Worm (Caenorhabditis elegans) whole organism, young adult: ENCODE results near the gene dph-3.

Experiments
- B0019.2 ChIP-seq: fragments of 200-800 bp; sonication (Bioruptor generic); conservative IDR thresholded peaks from 2 replicates; pipeline ENCODE4 v1.3.6; 2022; ENCODE audit warnings: missing genetic modification reagents, missing genetic modification characterization, missing compliant biosample characterization
- F10E7.11 ChIP-seq: sonication (generic microtip); optimal IDR thresholded peaks from 2 replicates; lab custom pipeline; 2017; ENCODE audit warnings: mild to moderate bottlenecking, missing genetic modification characterization, moderate library complexity, missing compliant biosample characterization
- F22D6.2 ChIP-seq: sonication (generic microtip); optimal IDR thresholded peaks from 2 replicates; lab custom pipeline; 2016; ENCODE audit warnings: mild to moderate bottlenecking, missing genetic modification characterization, missing compliant biosample characterization
- F39B2.1 ChIP-seq: fragments of 200-800 bp; sonication (Bioruptor generic); IDR thresholded peaks from 2 replicates; pipeline ENCODE4 v1.3.6; 2022; ENCODE audit warnings: missing genetic modification reagents, missing genetic modification characterization, missing compliant biosample characterization
- F52B5.7 ChIP-seq: sonication (generic microtip); optimal IDR thresholded peaks from 2 replicates; lab custom pipeline; 2016; ENCODE audit warnings: mild to moderate bottlenecking, missing genetic modification characterization, missing compliant biosample characterization
- F55B11.4 ChIP-seq: sonication (generic microtip); optimal IDR thresholded peaks from 2 replicates; lab custom pipeline; 2016; ENCODE audit warnings: missing compliant biosample characterization, missing genetic modification characterization, borderline replicate concordance; ENCODE audit not compliant: insufficient read depth
- F57C9.4 ChIP-seq: sonication (generic microtip); optimal IDR thresholded peaks from 2 replicates; lab custom pipeline; 2017; ENCODE audit warnings: mild to moderate bottlenecking, missing genetic modification characterization, missing compliant biosample characterization
- Y67H2A.10 ChIP-seq: fragments of 200-800 bp; sonication (Bioruptor generic); conservative IDR thresholded peaks from 2 replicates; pipeline ENCODE4 v1.3.6; 2022; ENCODE audit warnings: missing genetic modification reagents, missing genetic modification characterization, missing compliant biosample characterization
- Y95B8A.8 ChIP-seq: fragments of 200-800 bp; sonication (Bioruptor generic); IDR thresholded peaks from 2 replicates; pipeline ENCODE4 v1.3.6; 2022; ENCODE audit warnings: missing genetic modification reagents, missing genetic modification characterization, missing compliant biosample characterization
- ZK185.1 ChIP-seq: sonication (generic microtip); optimal IDR thresholded peaks from 2 replicates; lab custom pipeline; 2016; ENCODE audit warnings: mild to moderate bottlenecking, missing genetic modification characterization, missing compliant biosample characterization; ENCODE audit not compliant: poor library complexity, severe bottlenecking
- akir-1 ChIP-seq: fragments of 200-800 bp; sonication (Bioruptor generic); optimal IDR thresholded peaks from 2 replicates; lab custom pipeline; 2018; ENCODE audit warnings: mild to moderate bottlenecking, missing genetic modification characterization, moderate library complexity, missing compliant biosample characterization
- ama-1 ChIP-seq, 3 experiments: fragments of 150-350 bp in 1 of 3; sonication (generic microtip) in 2 of 3; optimal IDR thresholded peaks; 2 replicates each; lab custom pipeline; 2014 to 2018; ENCODE audit warnings: missing biosample characterization in 2 of 3, missing genetic modification characterization in 2 of 3, missing genetic modification reagents in 2 of 3
- aptf-3 ChIP-seq: fragments of 200-800 bp; sonication (Bioruptor generic); IDR thresholded peaks from 2 replicates; pipeline ENCODE4 v1.3.6; 2022; ENCODE audit warnings: missing genetic modification characterization, missing compliant biosample characterization
- atf-7 ChIP-seq: sonication (generic microtip); optimal IDR thresholded peaks from 2 replicates; lab custom pipeline; 2017; ENCODE audit warnings: mild to moderate bottlenecking, missing genetic modification characterization, missing compliant biosample characterization
- attf-6 ChIP-seq: fragments of 200-800 bp; sonication (Bioruptor generic); IDR thresholded peaks from 2 replicates; pipeline ENCODE4 v1.3.6; 2022; ENCODE audit warnings: missing genetic modification reagents, missing genetic modification characterization, missing compliant biosample characterization
- bed-1 ChIP-seq: fragments of 200-800 bp; sonication (Bioruptor generic); IDR thresholded peaks from 2 replicates; pipeline ENCODE4 v1.3.6; 2022; ENCODE audit warnings: missing genetic modification reagents, missing genetic modification characterization, missing compliant biosample characterization
- cebp-1 ChIP-seq, 2 experiments: fragments of 200-800 bp in 1 of 2; sonication (Bioruptor generic) in 1 of 2; sonication (generic microtip) in 1 of 2; IDR thresholded peaks in 1 of 2; optimal IDR thresholded peaks in 1 of 2; 2 replicates each; pipeline versions ENCODE4 v1.3.6 to Lab custom; 2017 to 2022; ENCODE audit warnings: missing compliant biosample characterization in 2 of 2, missing genetic modification characterization in 2 of 2, mild to moderate bottlenecking in 1 of 2, missing genetic modification reagents in 1 of 2, moderate library complexity in 1 of 2
- ceh-91 ChIP-seq: fragments of 200-800 bp; sonication (Bioruptor generic); IDR thresholded peaks from 2 replicates; pipeline ENCODE4 v1.3.6; 2022; ENCODE audit warnings: missing genetic modification reagents, missing genetic modification characterization, missing compliant biosample characterization
- efl-1 ChIP-seq: fragments of 150-350 bp; optimal IDR thresholded peaks from 2 replicates; lab custom pipeline; 2014; ENCODE audit warnings: missing biosample characterization, missing genetic modification reagents, missing genetic modification characterization
- egl-44 ChIP-seq: fragments of 200-800 bp; sonication (Bioruptor generic); IDR thresholded peaks from 2 replicates; pipeline ENCODE4 v1.3.6; 2022; ENCODE audit warnings: missing genetic modification reagents, missing genetic modification characterization, missing compliant biosample characterization
- ekl-4 ChIP-seq: fragments of 200-800 bp; sonication (Bioruptor generic); IDR thresholded peaks from 2 replicates; pipeline ENCODE4 v1.3.6; 2022; ENCODE audit warnings: missing genetic modification reagents, missing genetic modification characterization, missing compliant biosample characterization
- fkh-3 ChIP-seq: sonication (generic microtip); optimal IDR thresholded peaks from 2 replicates; lab custom pipeline; 2016; ENCODE audit warnings: mild to moderate bottlenecking, missing genetic modification characterization, missing compliant biosample characterization
- gei-17 ChIP-seq: fragments of 200-800 bp; sonication (Bioruptor generic); optimal IDR thresholded peaks from 2 replicates; lab custom pipeline; 2018; ENCODE audit warnings: mild to moderate bottlenecking, missing genetic modification characterization, missing compliant biosample characterization
- hsf-1 ChIP-seq: fragments of 200-800 bp; sonication (Bioruptor generic); IDR thresholded peaks from 2 replicates; pipeline ENCODE4 v1.3.6; 2022; ENCODE audit warnings: missing genetic modification reagents, missing genetic modification characterization, missing compliant biosample characterization
- lin-35 ChIP-seq, 3 experiments: fragments of 150-350 bp in 2 of 3; sonication (generic microtip) in 1 of 3; optimal IDR thresholded peaks; 2 replicates each; lab custom pipeline; 2014 to 2018; ENCODE audit warnings: missing biosample characterization in 3 of 3, missing genetic modification characterization in 3 of 3, missing genetic modification reagents in 3 of 3
- lin-54 ChIP-seq: fragments of 200-800 bp; sonication (Bioruptor generic); optimal IDR thresholded peaks from 2 replicates; lab custom pipeline; 2018; ENCODE audit warnings: mild to moderate bottlenecking, missing genetic modification characterization, missing compliant biosample characterization
- madf-10 ChIP-seq: sonication (generic microtip); optimal IDR thresholded peaks from 2 replicates; lab custom pipeline; 2016; ENCODE audit warnings: mild to moderate bottlenecking, missing genetic modification characterization, missing compliant biosample characterization
- madf-6 ChIP-seq: fragments of 200-800 bp; sonication (Bioruptor generic); IDR thresholded peaks from 2 replicates; pipeline ENCODE4 v1.3.6; 2022; ENCODE audit warnings: missing genetic modification reagents, missing genetic modification characterization, missing compliant biosample characterization
- madf-8 ChIP-seq: fragments of 200-800 bp; sonication (Bioruptor generic); conservative IDR thresholded peaks from 2 replicates; pipeline ENCODE4 v1.3.6; 2022; ENCODE audit warnings: missing genetic modification reagents, missing genetic modification characterization, missing compliant biosample characterization
- nfya-1 ChIP-seq: sonication (generic microtip); optimal IDR thresholded peaks from 2 replicates; lab custom pipeline; 2017; ENCODE audit warnings: antibody characterized with exemption, missing compliant biosample characterization, missing genetic modification characterization, borderline replicate concordance; ENCODE audit not compliant: insufficient read depth
- nhr-120 ChIP-seq: fragments of 200-800 bp; sonication (Bioruptor generic); IDR thresholded peaks from 2 replicates; pipeline ENCODE4 v1.3.6; 2022; ENCODE audit warnings: missing genetic modification characterization, missing compliant biosample characterization
- pbrm-1 ChIP-seq: fragments of 200-800 bp; sonication (Bioruptor generic); IDR thresholded peaks from 2 replicates; pipeline ENCODE4 v1.3.6; 2022; ENCODE audit warnings: missing genetic modification reagents, missing genetic modification characterization, missing compliant biosample characterization
- pha-4 ChIP-seq: fragments of 150-350 bp; sonication (generic microtip); optimal IDR thresholded peaks from 2 replicates; lab custom pipeline; 2014; ENCODE audit warnings: missing biosample characterization, missing genetic modification reagents, missing genetic modification characterization
- rec-8 ChIP-seq, 2 experiments: sonication (generic microtip); optimal IDR thresholded peaks; 2 replicates each; lab custom pipeline; 2016; ENCODE audit warnings: mild to moderate bottlenecking in 2 of 2, missing genetic modification characterization in 2 of 2, missing genetic modification reagents in 2 of 2, missing genotype in 2 of 2, missing biosample characterization in 1 of 2, missing compliant biosample characterization in 1 of 2, moderate library complexity in 1 of 2
- rpc-1 ChIP-seq, 2 experiments: fragments of 150-350 bp in 1 of 2; sonication (generic microtip) in 1 of 2; optimal IDR thresholded peaks; 2 replicates each; lab custom pipeline; 2014 to 2018; ENCODE audit warnings: missing biosample characterization in 1 of 2, missing genetic modification characterization in 1 of 2, missing genetic modification reagents in 1 of 2, missing genotype in 1 of 2
- sea-2 ChIP-seq: fragments of 200-800 bp; sonication (Bioruptor generic); IDR thresholded peaks from 2 replicates; pipeline ENCODE4 v1.3.6; 2022; ENCODE audit warnings: missing genetic modification characterization, missing compliant biosample characterization
- snpc-3.4 ChIP-seq: sonication (generic microtip); optimal IDR thresholded peaks from 2 replicates; lab custom pipeline; 2017; ENCODE audit warnings: missing genetic modification characterization, mild to moderate bottlenecking, missing compliant biosample characterization, antibody characterized with exemption, moderate library complexity, missing genotype, missing genetic modification reagents
- somi-1 ChIP-seq: fragments of 200-800 bp; sonication (Bioruptor generic); optimal IDR thresholded peaks from 2 replicates; lab custom pipeline; 2018; ENCODE audit warnings: mild to moderate bottlenecking, missing genetic modification characterization, missing compliant biosample characterization
- tbx-9 ChIP-seq: sonication (generic microtip); optimal IDR thresholded peaks from 2 replicates; lab custom pipeline; 2016; ENCODE audit warnings: borderline replicate concordance, missing genetic modification characterization, inconsistent platforms, missing compliant biosample characterization
- tlf-1 ChIP-seq: fragments of 200-800 bp; sonication (Bioruptor generic); optimal IDR thresholded peaks from 2 replicates; lab custom pipeline; 2018; ENCODE audit warnings: mild to moderate bottlenecking, missing genetic modification characterization, missing compliant biosample characterization
- unc-130 ChIP-seq: sonication (generic microtip); optimal IDR thresholded peaks from 2 replicates; lab custom pipeline; 2016; ENCODE audit warnings: missing genetic modification reagents, missing genetic modification characterization, missing compliant biosample characterization
- xnd-1 ChIP-seq: sonication (generic microtip); optimal IDR thresholded peaks from 2 replicates; lab custom pipeline; 2016; ENCODE audit warnings: missing genotype, missing genetic modification reagents, missing genetic modification characterization, missing compliant biosample characterization

dph-3 gene

DNA sequence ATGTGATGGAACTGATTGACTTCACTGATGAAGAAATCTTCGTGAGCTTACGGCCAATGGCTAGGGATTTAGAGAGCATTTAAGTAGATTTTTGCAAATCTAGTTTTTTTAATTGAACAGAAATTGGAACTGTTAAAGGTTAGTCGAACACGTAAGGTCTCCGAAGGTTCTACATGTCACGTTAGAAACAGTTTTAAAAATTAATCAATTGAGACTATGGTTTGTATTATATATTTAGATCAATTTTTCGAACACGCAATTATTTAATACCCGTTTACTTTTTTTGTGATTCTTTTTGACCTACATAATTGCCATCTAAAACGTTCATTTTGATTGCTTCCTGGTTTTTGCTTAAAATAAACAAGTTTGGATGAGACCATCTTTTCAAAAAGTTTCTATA is 38.0 kb downstream of the dph-3 start, which contains the start of gene C28D4.4:
C28D4.4 (minus strand) TSS at position 101 of the 400 bp plus-strand sequence.
- TF ChIP-seq atf-7 (no peak), Y67H2A.10 (no peak), cebp-1 (GFP tag; IDR thresholded peaks at IDR 0.05; lab: Robert Waterston, UW) (no peak), cebp-1 (tag; optimal IDR thresholded peaks at IDR 0.05; lab: Kevin White, UChicago) (no peak), Y95B8A.8 (GFP tag; lab: Robert Waterston, UW) (no peak), pbrm-1 (no peak), bed-1 (GFP tag; lab: Robert Waterston, UW) (no peak), akir-1 (no peak), B0019.2 (GFP tag; lab: Robert Waterston, UW) (no peak), ama-1 (optimal IDR thresholded peaks at IDR 0.05; lab: Kevin White, UChicago) (no peak), ama-1 (GFP tag; optimal IDR thresholded peaks at IDR 0.05; lab: Kevin White, UChicago) (no peak), sea-2 (GFP tag; lab: Robert Waterston, UW) (no peak), aptf-3 (GFP tag; lab: Robert Waterston, UW) (no peak), tlf-1 (GFP tag; lab: Kevin White, UChicago) (no peak)

DNA sequence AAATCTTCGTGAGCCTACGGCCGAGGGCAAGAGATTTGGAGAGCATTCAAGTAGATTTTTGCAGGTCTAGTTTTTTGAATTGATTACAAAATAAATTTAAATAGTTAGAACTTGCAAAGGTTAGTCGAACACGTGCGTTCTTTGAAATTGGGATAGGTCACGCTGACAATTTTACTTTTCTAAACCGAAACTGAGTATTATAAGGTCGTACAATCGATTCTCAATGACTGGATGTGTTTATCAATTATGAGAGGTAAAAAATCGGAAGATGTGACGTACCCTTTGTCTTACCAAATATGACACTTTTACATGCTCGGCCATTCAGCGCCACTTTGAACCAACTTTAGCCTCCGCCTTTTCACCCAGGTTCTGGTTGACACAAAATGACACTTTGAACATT is 39.8 kb downstream of the dph-3 start, which contains the start of gene C28D4.5:
C28D4.5 (minus strand) TSS at position 101 of the 400 bp plus-strand sequence.
- TF ChIP-seq tlf-1 (GFP tag; lab: Kevin White, UChicago) (no peak), ceh-91 (GFP tag; lab: Robert Waterston, UW) (no peak)

DNA sequence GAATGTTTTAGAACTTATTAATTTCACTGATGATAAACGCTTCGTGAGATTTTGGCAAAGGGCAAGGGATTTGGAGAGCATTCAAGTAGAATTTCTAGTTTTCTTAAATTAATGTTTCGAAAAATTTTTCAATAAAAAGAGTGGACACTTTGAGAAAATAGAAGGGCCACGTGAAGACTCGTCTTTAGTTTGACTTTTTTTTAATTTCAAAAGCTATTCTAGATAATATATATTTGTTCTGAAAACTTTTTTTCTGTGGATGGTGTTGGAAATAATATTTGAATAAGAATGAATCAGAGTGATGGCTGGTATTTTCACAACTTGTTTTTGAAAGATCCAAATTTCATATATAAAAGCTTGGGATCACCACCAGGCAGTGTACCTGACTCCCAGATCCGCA is 41.4 kb downstream of the dph-3 start, which contains the start of gene C28D4.8:
C28D4.8 (minus strand) TSS at position 101 of the 400 bp plus-strand sequence.
- no peak for TF ChIP-seq tbx-9 (tag; lab: Kevin White, UChicago)
- TF ChIP-seq madf-8 (GFP tag; lab: Robert Waterston, UW), result no peak
- no peak for TF ChIP-seq madf-6
- TF ChIP-seq pha-4 (tag; lab: Kevin White, UChicago), result no peak
- TF ChIP-seq tlf-1 (GFP tag; lab: Kevin White, UChicago), result no peak
- TF ChIP-seq aptf-3 (GFP tag; lab: Robert Waterston, UW), result no peak
- TF ChIP-seq unc-130 (GFP tag; lab: Kevin White, UChicago), result no peak
- no peak for TF ChIP-seq snpc-3.4 (tag; lab: Kevin White, UChicago)
- TF ChIP-seq somi-1, result no peak
- no peak for TF ChIP-seq rpc-1 (optimal IDR thresholded peaks at IDR 0.05; lab: Kevin White, UChicago)
- no peak for TF ChIP-seq rpc-1 (tag; optimal IDR thresholded peaks at IDR 0.05; lab: Kevin White, UChicago)
- TF ChIP-seq pbrm-1, result no peak
- no peak for TF ChIP-seq F10E7.11 (tag; lab: Kevin White, UChicago)
- TF ChIP-seq Y95B8A.8 (GFP tag; lab: Robert Waterston, UW), result no peak
- TF ChIP-seq rec-8 (tag; optimal IDR thresholded peaks at IDR 0.05; lab: Kevin White, UChicago), result no peak
- no peak for TF ChIP-seq madf-10 (tag; lab: Kevin White, UChicago)
- TF ChIP-seq F55B11.4 (tag; lab: Kevin White, UChicago), result no peak
- no peak for TF ChIP-seq hsf-1 (GFP tag; lab: Robert Waterston, UW)
- no peak for TF ChIP-seq F57C9.4
- TF ChIP-seq, all 124 proteins: peak for 0

DNA sequence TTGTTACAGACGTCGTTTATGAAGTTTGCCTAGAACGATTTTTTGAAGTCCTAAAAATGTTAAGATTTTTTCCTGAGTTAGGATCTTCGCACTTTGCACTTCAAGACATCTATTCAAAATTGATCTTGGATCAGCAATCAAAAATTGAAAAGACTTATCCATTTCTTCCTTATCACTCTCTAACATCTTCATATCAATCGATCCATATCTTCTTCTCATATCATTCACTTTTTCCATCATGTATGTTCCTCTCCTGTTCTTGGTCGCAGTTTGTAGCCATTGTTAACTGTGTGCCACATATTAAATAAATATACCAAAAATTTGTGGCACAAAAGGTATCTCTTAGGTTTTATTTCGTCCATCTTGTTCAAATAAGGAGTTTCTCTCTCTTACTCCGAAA is 48.8 kb downstream of the dph-3 start:
- TF ChIP-seq cebp-1 (GFP tag; IDR thresholded peaks at IDR 0.05; lab: Robert Waterston, UW) (no peak), cebp-1 (tag; optimal IDR thresholded peaks at IDR 0.05; lab: Kevin White, UChicago) (no peak), F39B2.1 (GFP tag; lab: Robert Waterston, UW) (no peak), nhr-120 (GFP tag; lab: Robert Waterston, UW) (no peak), attf-6 (GFP tag; lab: Robert Waterston, UW) (no peak), fkh-3 (no peak), F52B5.7 (tag; lab: Kevin White, UChicago) (no peak), ekl-4 (GFP tag; lab: Robert Waterston, UW) (no peak), lin-35 (GFP tag; optimal IDR thresholded peaks at IDR 0.05; lab: Kevin White, UChicago) (no peak), ZK185.1 (tag; lab: Kevin White, UChicago) (no peak), egl-44 (GFP tag; lab: Robert Waterston, UW) (no peak), efl-1 (GFP tag; lab: Kevin White, UChicago) (no peak), xnd-1 (tag; lab: Kevin White, UChicago) (no peak), gei-17 (GFP tag; lab: Kevin White, UChicago) (no peak), lin-54 (GFP tag; lab: Kevin White, UChicago) (no peak), nfya-1 (no peak), F22D6.2 (no peak)
